Fruit fly (Drosophila melanogaster): ENCODE results near the gene U2af38.
A peak's percentile ranks its signal among the peaks of the same experiment; 100 is the strongest.

U2af38 gene

DNA sequence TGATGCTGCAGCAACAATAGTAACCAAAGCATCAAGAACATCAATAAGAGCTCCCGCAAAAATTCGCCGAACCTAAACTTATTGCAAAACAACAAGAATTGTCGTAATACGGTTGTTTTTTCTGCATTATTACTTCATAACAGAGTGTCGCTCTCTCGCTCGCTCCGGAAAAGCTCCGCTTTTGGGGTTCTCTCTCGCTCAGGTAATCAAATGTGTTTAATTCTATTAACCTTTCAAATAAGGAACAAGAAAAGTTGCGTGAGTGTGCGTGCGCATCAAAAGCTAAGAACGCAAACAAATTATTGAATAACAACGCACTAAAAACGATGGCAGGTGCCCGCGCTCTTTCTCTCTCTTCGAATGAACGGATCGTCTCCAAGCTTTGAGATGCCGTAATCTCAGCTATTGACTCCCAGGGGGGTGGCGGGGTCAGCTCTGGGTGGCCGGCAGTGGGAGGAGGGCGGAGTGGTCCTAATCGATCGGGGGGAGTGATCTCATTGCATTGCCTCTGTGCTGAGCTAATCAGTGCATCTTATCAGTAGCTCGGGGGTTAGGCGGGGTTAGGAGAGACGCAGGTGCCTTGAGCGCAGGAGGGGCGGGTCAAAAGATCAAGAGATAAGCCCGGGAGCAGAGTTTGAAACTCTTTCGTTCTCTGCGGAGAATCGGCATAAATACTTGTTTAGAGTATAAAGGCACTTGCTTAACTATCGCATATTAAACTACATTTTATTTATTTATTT is 11.9 kb upstream of the U2af38 start (continued):
- TF ChIP-seq sens-2 (GFP tag; IDR thresholded peaks at IDR 0.05) (0 out of 2 replicates have a peak, but pooled peaks have one; percentile 13), CTCF (GFP tag; optimal IDR thresholded peaks at IDR 0.05) (no peak), stwl (tag; optimal IDR thresholded peaks at IDR 0.05) (no peak), cg (GFP tag; optimal IDR thresholded peaks at IDR 0.05) (peak; percentile 18), GATAe (GFP tag; conservative IDR thresholded peaks at IDR 0.05) (no peak), slbo (GFP tag; IDR thresholded peaks at IDR 0.05) (peak; percentile 23), CG32532 (GFP tag; IDR thresholded peaks at IDR 0.05) (peak; percentile 14; the same call in 1 of the 2 replicates), da (GFP tag; optimal IDR thresholded peaks at IDR 0.05) (no peak), CG10431 (GFP tag; optimal IDR thresholded peaks at IDR 0.05) (no peak), mam (GFP tag; optimal IDR thresholded peaks at IDR 0.05) (no peak), ato (GFP tag; IDR thresholded peaks at IDR 0.05; ENCODE audit: partially characterized antibody) (0 out of 2 replicates have a peak, but pooled peaks have one; percentile 25), chinmo (GFP tag; IDR thresholded peaks at IDR 0.05; ENCODE audit: partially characterized antibody) (peak; percentile 79; the same call in 1 of the 4 replicates), CG4282 (GFP tag; optimal IDR thresholded peaks at IDR 0.05) (no peak), CG8089 (GFP tag; optimal IDR thresholded peaks at IDR 0.05) (no peak), CG12769 (tag; optimal IDR thresholded peaks at IDR 0.05) (peak; percentile 55), NFAT (GFP tag; IDR thresholded peaks at IDR 0.05) (no peak), Trl (optimal IDR thresholded peaks at IDR 0.05) (peak; percentile 36 to 77), Trl (GFP tag; optimal IDR thresholded peaks at IDR 0.05) (no peak), CG11093 (GFP tag; IDR thresholded peaks at IDR 0.05) (no peak), psq (GFP tag; optimal IDR thresholded peaks at IDR 0.05) (no peak), CG2120 (GFP tag; optimal IDR thresholded peaks at IDR 0.05) (no peak), crol (GFP tag; IDR thresholded peaks at IDR 0.05) (peak; percentile 92), CG18764 (GFP tag; optimal IDR thresholded peaks at IDR 0.05) (no peak), hbn (GFP tag; IDR thresholded peaks at IDR 0.05; ENCODE audit: partially characterized antibody) (no peak), CG2199 (GFP tag; IDR thresholded peaks at IDR 0.05) (0 out of 3 replicates have a peak, but pooled peaks have one; percentile 17), cas (GFP tag; IDR thresholded peaks at IDR 0.05) (no peak), ci (GFP tag; IDR thresholded peaks at IDR 0.05) (peak; percentile 44; the same call in 2 of the 3 replicates), Sry-δ (GFP tag; optimal IDR thresholded peaks at IDR 0.05) (no peak), Dfd (GFP tag; optimal IDR thresholded peaks at IDR 0.05) (no peak), sug (tag; optimal IDR thresholded peaks at IDR 0.05) (peak; percentile 99), btn (GFP tag; optimal IDR thresholded peaks at IDR 0.05) (no peak), ATbp (GFP tag; optimal IDR thresholded peaks at IDR 0.05) (no peak), CG8290 (GFP tag; optimal IDR thresholded peaks at IDR 0.05) (no peak), CG8290 (tag; optimal IDR thresholded peaks at IDR 0.05) (no peak), CG6689 (GFP tag; IDR thresholded peaks at IDR 0.05) (no peak), sr (GFP tag; IDR thresholded peaks at IDR 0.05) (no peak)

dm6 chr2L:305646-306045 is 11.2 kb upstream of the U2af38 start, which contains the start of gene Plc21C:
Plc21C (plus strand) TSS chr2L:305935.
- TF ChIP-seq CG9797 (GFP tag; optimal IDR thresholded peaks at IDR 0.05) (peak; percentile 89), Sry-β (GFP tag; optimal IDR thresholded peaks at IDR 0.05) (peak; percentile 49), gem (tag; optimal IDR thresholded peaks at IDR 0.05) (peak; percentile 59), her (GFP tag; optimal IDR thresholded peaks at IDR 0.05) (peak; percentile 93), tna (GFP tag; IDR thresholded peaks at IDR 0.05; ENCODE audit: partially characterized antibody) (no peak), bab2 (GFP tag; optimal IDR thresholded peaks at IDR 0.05) (peak; percentile 37), dmrt11E (tag; optimal IDR thresholded peaks at IDR 0.05) (no peak), pho (GFP tag; optimal IDR thresholded peaks at IDR 0.05) (peak; percentile 48), CG13894 (tag; optimal IDR thresholded peaks at IDR 0.05) (peak; percentile 60), CG33213 (GFP tag; optimal IDR thresholded peaks at IDR 0.05) (peak; percentile 52), CG4404 (GFP tag; IDR thresholded peaks at IDR 0.05) (0 out of 2 replicates have a peak, but pooled peaks have one; percentile 22), CG17568 (GFP tag; optimal IDR thresholded peaks at IDR 0.05) (peak; percentile 17), HmgZ (tag; optimal IDR thresholded peaks at IDR 0.05) (peak; percentile 80), CG14667 (GFP tag; IDR thresholded peaks at IDR 0.05) (no peak), row (GFP tag; IDR thresholded peaks at IDR 0.05) (peak; percentile 79), ac (GFP tag; optimal IDR thresholded peaks at IDR 0.05) (no peak), CG2116 (GFP tag; optimal IDR thresholded peaks at IDR 0.05) (peak; percentile 81), pzg (GFP tag; optimal IDR thresholded peaks at IDR 0.05) (peak; percentile 96)
